Comparison of ENCODE assay signal across 3 fruit fly cellular contexts in the genomic region with DNA sequence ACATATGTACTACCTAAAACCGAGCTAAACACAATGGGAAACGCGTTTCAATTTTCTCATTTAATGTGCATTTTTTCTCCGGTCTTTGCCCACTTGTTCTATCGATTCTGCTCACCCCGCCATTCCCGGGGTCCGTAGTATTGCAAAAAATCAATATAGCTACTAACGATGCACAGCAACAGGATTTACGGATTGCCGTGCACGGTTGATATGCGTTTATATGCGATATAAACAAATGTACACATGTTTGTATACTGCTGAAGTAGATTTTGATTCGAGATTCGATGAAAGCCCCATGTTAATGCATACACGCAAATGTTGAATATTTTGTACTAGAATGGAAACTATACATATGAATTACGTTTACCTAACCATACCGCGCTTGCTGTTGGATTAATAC.
TF ChIP-seq lines count a peak whose summit lies in the region.

No protein-coding gene starts in this region.

- TF ChIP-seq CTCF in whole organism, embryonic (GFP tag; optimal IDR thresholded peaks at IDR 0.05; lab: Kevin White, UChicago), result no peak

TF ChIP-seq in whole organism, adult, 20 proteins besides CTCF, POLR2A, EP300 and RAD21:
- TF ChIP-seq Crg-1 (GFP tag; optimal IDR thresholded peaks at IDR 0.05; lab: Kevin White, UChicago) (no peak), cic (GFP tag; optimal IDR thresholded peaks at IDR 0.05; lab: Kevin White, UChicago) (peak; percentile 66)

TF ChIP-seq in whole organism, embryonic, 481 proteins besides CTCF, POLR2A, EP300 and RAD21:
- TF ChIP-seq CG3995 (GFP tag; optimal IDR thresholded peaks at IDR 0.05; lab: Kevin White, UChicago) (no peak), Xbp1 (GFP tag; optimal IDR thresholded peaks at IDR 0.05; lab: Kevin White, UChicago) (no peak), az2 (GFP tag; optimal IDR thresholded peaks at IDR 0.05; lab: Kevin White, UChicago) (no peak), CG4282 (GFP tag; optimal IDR thresholded peaks at IDR 0.05; lab: Kevin White, UChicago) (no peak), jing (GFP tag; optimal IDR thresholded peaks at IDR 0.05; lab: Kevin White, UChicago) (no peak), onecut (GFP tag; IDR thresholded peaks at IDR 0.05; lab: Robert Waterston, UW) (peak; percentile 52), nau (GFP tag; optimal IDR thresholded peaks at IDR 0.05; lab: Kevin White, UChicago) (no peak), Myb (GFP tag; optimal IDR thresholded peaks at IDR 0.05; lab: Kevin White, UChicago) (no peak), ranshi (GFP tag; IDR thresholded peaks at IDR 0.05; lab: Robert Waterston, UW) (no peak)
TF ChIP-seq in whole organism, embryonic: peak in this region for 1.

TF ChIP-seq in whole organism, prepupa, 60 proteins besides CTCF, POLR2A, EP300 and RAD21:
- TF ChIP-seq CG16779 (tag; optimal IDR thresholded peaks at IDR 0.05; lab: Kevin White, UChicago) (peak; percentile 14), Gug (GFP tag; IDR thresholded peaks at IDR 0.05; lab: Robert Waterston, UW) (no peak), fd59A (GFP tag; optimal IDR thresholded peaks at IDR 0.05; lab: Kevin White, UChicago) (no peak)
